Worm (Caenorhabditis elegans): ENCODE measurements around the gene T16A1.10.
A peak's percentile ranks its signal among the peaks of the same experiment; 100 is the strongest.

T16A1.10 gene

ce11 chrII:2091972-2092371 is at the start of gene T16A1.10:
Gene T16A1.10, minus strand, starts transcription at chrII:2092094.
- TF ChIP-seq bed-3 (GFP tag; optimal IDR thresholded peaks at IDR 0.05) = no peak
- TF ChIP-seq lin-13 (tag; optimal IDR thresholded peaks at IDR 0.05) = peak; percentile 2
- TF ChIP-seq unc-39 (tag; optimal IDR thresholded peaks at IDR 0.05) = no peak
- peak; percentile 62 for TF ChIP-seq cnd-1 (tag; optimal IDR thresholded peaks at IDR 0.05)
- TF ChIP-seq sptf-1 (tag; optimal IDR thresholded peaks at IDR 0.05) = no peak
- no peak for TF ChIP-seq nhr-2 (tag; optimal IDR thresholded peaks at IDR 0.05)
- no peak for TF ChIP-seq nhr-28 (tag; optimal IDR thresholded peaks at IDR 0.05)
- no peak for TF ChIP-seq ceh-43 (GFP tag; optimal IDR thresholded peaks at IDR 0.05)
- peak; percentile 82 for TF ChIP-seq lin-32 (GFP tag; optimal IDR thresholded peaks at IDR 0.05)
- TF ChIP-seq hlh-1 (tag; optimal IDR thresholded peaks at IDR 0.05) = peak; percentile 1
- no peak for TF ChIP-seq ceh-83 (GFP tag; optimal IDR thresholded peaks at IDR 0.05)

- TF ChIP-seq nhr-237 (tag; optimal IDR thresholded peaks at IDR 0.05) (no peak), unc-62 (GFP tag; optimal IDR thresholded peaks at IDR 0.05) (no peak), drap-1 (GFP tag; optimal IDR thresholded peaks at IDR 0.05) (no peak), cnd-1 (tag; optimal IDR thresholded peaks at IDR 0.05) (no peak), ceh-83 (GFP tag; optimal IDR thresholded peaks at IDR 0.05) (no peak), pha-4 (tag; optimal IDR thresholded peaks at IDR 0.05) (no peak), ces-1 (GFP tag; optimal IDR thresholded peaks at IDR 0.05) (no peak), mab-5 (tag; optimal IDR thresholded peaks at IDR 0.05) (no peak)
Measured at ce11 chrII:2140817-2141216, 48.9 kb upstream of the T16A1.10 start, which contains the start of gene C40A11.3. Gene C40A11.3, plus strand, starts transcription at chrII:2141117.

DNA sequence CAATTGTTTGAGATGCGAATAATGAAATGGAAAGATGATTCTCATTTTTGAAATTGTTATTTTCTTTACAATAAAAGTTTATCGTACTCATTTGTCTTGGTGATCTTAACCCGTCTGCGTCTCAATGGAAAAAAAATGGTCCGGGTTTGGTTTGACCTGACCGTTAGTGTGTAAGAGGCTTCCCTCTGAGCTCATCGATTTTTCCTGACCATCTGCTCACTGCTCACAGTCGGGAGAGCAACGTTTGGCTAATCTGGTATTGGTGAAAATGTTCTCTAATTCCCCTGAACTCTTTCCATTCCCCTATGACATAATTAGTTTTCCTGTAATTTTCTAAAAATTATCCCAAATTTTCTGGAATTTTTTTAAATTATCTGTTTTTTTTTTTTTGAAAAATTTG is 47.0 kb upstream of the T16A1.10 start:
- TF ChIP-seq cnd-1 (tag; optimal IDR thresholded peaks at IDR 0.05) = peak; percentile 91
- TF ChIP-seq mab-5 (tag; optimal IDR thresholded peaks at IDR 0.05) = no peak
- TF ChIP-seq lin-32 (GFP tag; optimal IDR thresholded peaks at IDR 0.05) = peak; percentile 2

- TF ChIP-seq nhr-2 (tag; optimal IDR thresholded peaks at IDR 0.05) = peak; percentile 35
- TF ChIP-seq lin-13 (tag; optimal IDR thresholded peaks at IDR 0.05) = no peak
- TF ChIP-seq cnd-1 (tag; optimal IDR thresholded peaks at IDR 0.05) = peak; percentile 74
- no peak for TF ChIP-seq zip-8 (tag; optimal IDR thresholded peaks at IDR 0.05)
- TF ChIP-seq unc-62 (GFP tag; optimal IDR thresholded peaks at IDR 0.05) = no peak
- TF ChIP-seq nhr-76 (tag; optimal IDR thresholded peaks at IDR 0.05) = no peak
- TF ChIP-seq sem-2 (GFP tag; optimal IDR thresholded peaks at IDR 0.05) = no peak
- no peak for TF ChIP-seq pha-4 (tag; optimal IDR thresholded peaks at IDR 0.05)
- TF ChIP-seq sptf-1 (tag; optimal IDR thresholded peaks at IDR 0.05) = no peak
- no peak for TF ChIP-seq ces-1 (GFP tag; optimal IDR thresholded peaks at IDR 0.05)
- no peak for TF ChIP-seq ceh-43 (GFP tag; optimal IDR thresholded peaks at IDR 0.05)
- no peak for TF ChIP-seq nhr-28 (tag; optimal IDR thresholded peaks at IDR 0.05)
- no peak for TF ChIP-seq unc-39 (tag; optimal IDR thresholded peaks at IDR 0.05)
- TF ChIP-seq flh-1 (GFP tag; optimal IDR thresholded peaks at IDR 0.05) = no peak
- no peak for TF ChIP-seq elt-3 (tag; optimal IDR thresholded peaks at IDR 0.05)
- TF ChIP-seq drap-1 (GFP tag; optimal IDR thresholded peaks at IDR 0.05) = no peak
- peak; percentile 55 for TF ChIP-seq lin-32 (GFP tag; optimal IDR thresholded peaks at IDR 0.05)
- TF ChIP-seq ztf-11 (tag; optimal IDR thresholded peaks at IDR 0.05) = no peak
- TF ChIP-seq bed-3 (GFP tag; optimal IDR thresholded peaks at IDR 0.05) = no peak
Measured at ce11 chrII:2137235-2137634, 45.3 kb upstream of the T16A1.10 start, which contains the start of gene C40A11.4. Gene C40A11.4, plus strand, starts transcription at chrII:2137422.

DNA sequence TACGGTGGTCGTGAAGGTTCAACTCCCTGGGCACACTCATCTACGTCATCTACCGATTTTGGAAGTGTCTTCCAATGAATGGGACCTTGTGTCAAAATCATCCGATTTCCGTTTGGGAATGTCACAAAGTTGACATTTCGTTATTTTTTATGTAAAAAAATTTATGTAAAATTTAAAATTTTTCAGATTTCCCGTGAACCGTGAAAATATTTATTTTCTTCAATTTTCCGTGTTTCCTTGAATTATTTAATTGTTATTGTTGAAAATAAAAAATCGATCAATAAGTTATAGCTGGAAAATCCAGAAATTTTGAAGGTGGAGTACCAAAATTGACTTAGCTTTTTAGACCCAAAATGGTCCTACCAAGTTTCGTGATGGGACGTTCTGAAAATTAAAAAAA is 43.7 kb upstream of the T16A1.10 start, which contains the start of gene hpo-7:
hpo-7 (minus strand) TSS at position 101 of the 400 bp plus-strand sequence.
- TF ChIP-seq nhr-12 (tag; optimal IDR thresholded peaks at IDR 0.05) (no peak), blmp-1 (tag; optimal IDR thresholded peaks at IDR 0.05) (no peak)

DNA sequence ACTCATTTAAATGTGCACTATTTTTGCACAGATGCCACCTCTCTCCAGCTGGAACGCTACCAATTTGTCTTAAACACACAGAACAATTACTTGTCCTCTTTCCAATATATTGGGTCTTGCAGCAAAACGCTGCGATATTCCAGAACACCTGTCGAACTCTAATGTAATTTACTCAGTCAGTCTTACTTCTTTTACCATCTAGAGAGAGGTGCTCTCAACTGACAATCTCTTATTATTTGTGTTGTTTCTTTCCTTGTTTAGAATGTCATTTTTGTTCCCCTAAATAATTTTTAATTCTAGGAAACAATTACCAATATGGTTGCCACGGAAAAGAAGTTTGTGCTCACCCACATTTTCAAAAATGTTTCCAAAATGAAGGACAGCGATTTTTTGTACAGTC is 38.9 kb upstream of the T16A1.10 start, which contains the start of gene sdz-28:
sdz-28 (plus strand) TSS at position 301 of the 400 bp plus-strand sequence.
- TF ChIP-seq flh-1 (GFP tag; optimal IDR thresholded peaks at IDR 0.05) = no peak
- no peak for TF ChIP-seq unc-120 (tag; optimal IDR thresholded peaks at IDR 0.05; ENCODE audit: poor library complexity, severe bottlenecking)
- TF ChIP-seq ceh-39 (tag; optimal IDR thresholded peaks at IDR 0.05) = peak; percentile 38

- TF ChIP-seq elt-1 (tag; optimal IDR thresholded peaks at IDR 0.05; ENCODE audit: borderline replicate concordance, insufficient read depth) (no peak), ceh-43 (GFP tag; optimal IDR thresholded peaks at IDR 0.05) (no peak), unc-62 (GFP tag; optimal IDR thresholded peaks at IDR 0.05) (no peak), blmp-1 (tag; optimal IDR thresholded peaks at IDR 0.05) (no peak), nhr-237 (tag; optimal IDR thresholded peaks at IDR 0.05) (no peak), lsy-2 (tag; optimal IDR thresholded peaks at IDR 0.05) (no peak), ztf-11 (tag; optimal IDR thresholded peaks at IDR 0.05) (no peak), ham-2 (GFP tag; optimal IDR thresholded peaks at IDR 0.05) (no peak), nhr-76 (tag; optimal IDR thresholded peaks at IDR 0.05) (no peak), cnd-1 (tag; optimal IDR thresholded peaks at IDR 0.05) (no peak), nhr-12 (tag; optimal IDR thresholded peaks at IDR 0.05) (no peak), hlh-1 (tag; optimal IDR thresholded peaks at IDR 0.05) (no peak), ces-1 (GFP tag; optimal IDR thresholded peaks at IDR 0.05) (no peak), unc-39 (tag; optimal IDR thresholded peaks at IDR 0.05) (no peak), flh-1 (GFP tag; optimal IDR thresholded peaks at IDR 0.05) (no peak)
Measured at ce11 chrII:2122762-2123161, 30.9 kb upstream of the T16A1.10 start.
